Fruit fly (Drosophila melanogaster) whole organism, prepupa: Measurements from ENCODE around the gene Cerk.
A peak's percentile ranks its signal among the peaks of the same experiment; 100 is the strongest.

ENCODE experiments used
- Blimp-1 ChIP-seq: fragments of 200-800 bp; sonication (Bioruptor generic); optimal IDR thresholded peaks from 3 replicates; lab custom pipeline; 2017; ENCODE audit warnings: missing biosample characterization, missing genetic modification characterization, mild to moderate bottlenecking, moderate library complexity, missing genetic modification reagents
- CG10631 ChIP-seq: fragments of 200-800 bp; sonication (Bioruptor generic); optimal IDR thresholded peaks from 2 replicates; lab custom pipeline; 2016; ENCODE audit warnings: missing biosample characterization, missing genetic modification characterization
- CG11762 ChIP-seq: fragments of 200-800 bp; sonication (Bioruptor generic); optimal IDR thresholded peaks from 3 replicates; lab custom pipeline; 2016; ENCODE audit warnings: missing biosample characterization, missing genetic modification characterization; ENCODE audit not compliant: insufficient read depth
- CG15336 ChIP-seq: fragments of 200-800 bp; sonication (Bioruptor generic); IDR thresholded peaks from 2 replicates; pipeline ENCODE4 v1.3.6; 2022; ENCODE audit warnings: missing biosample characterization, missing genetic modification characterization
- CG1621 ChIP-seq: fragments of 200-800 bp; sonication (Bioruptor generic); optimal IDR thresholded peaks from 3 replicates; lab custom pipeline; 2018; ENCODE audit warnings: missing biosample characterization, mild to moderate bottlenecking, missing genetic modification characterization
- CG16779 ChIP-seq: fragments of 200-800 bp; sonication (Bioruptor generic); optimal IDR thresholded peaks from 3 replicates; lab custom pipeline; 2017; ENCODE audit warnings: missing biosample characterization, mild to moderate bottlenecking, missing genetic modification characterization
- CG3032 ChIP-seq: fragments of 200-800 bp; optimal IDR thresholded peaks from 2 replicates; lab custom pipeline; 2019; ENCODE audit warnings: missing biosample characterization, mild to moderate bottlenecking, missing genetic modification characterization, moderate library complexity
- CG32006 ChIP-seq: fragments of 200-800 bp; sonication (Bioruptor generic); optimal IDR thresholded peaks from 3 replicates; lab custom pipeline; 2017; ENCODE audit warnings: missing biosample characterization, mild to moderate bottlenecking, missing genetic modification characterization
- CG3919 ChIP-seq: fragments of 200-800 bp; sonication (Bioruptor generic); optimal IDR thresholded peaks from 3 replicates; lab custom pipeline; 2016; ENCODE audit warnings: missing biosample characterization, missing genetic modification characterization
- CG4318 ChIP-seq: fragments of 200-800 bp; sonication (Bioruptor generic); optimal IDR thresholded peaks from 3 replicates; lab custom pipeline; 2017; ENCODE audit warnings: missing biosample characterization, mild to moderate bottlenecking, missing genetic modification characterization
- CG6163 ChIP-seq: fragments of 200-800 bp; sonication (Bioruptor generic); IDR thresholded peaks from 3 replicates; pipeline ENCODE4 v1.3.6; 2022; ENCODE audit warnings: missing biosample characterization, missing genetic modification characterization
- CG6276 ChIP-seq: fragments of 200-800 bp; sonication (Bioruptor generic); optimal IDR thresholded peaks from 2 replicates; lab custom pipeline; 2017; ENCODE audit warnings: missing biosample characterization, mild to moderate bottlenecking, missing genetic modification characterization
- CG6792 ChIP-seq: fragments of 200-800 bp; sonication (Bioruptor generic); optimal IDR thresholded peaks from 3 replicates; lab custom pipeline; 2016; ENCODE audit warnings: missing biosample characterization, missing genetic modification characterization
- CG6808 ChIP-seq: fragments of 200-800 bp; sonication (Bioruptor generic); optimal IDR thresholded peaks from 3 replicates; lab custom pipeline; 2017; ENCODE audit warnings: missing biosample characterization, missing genetic modification characterization, mild to moderate bottlenecking, moderate library complexity, missing genetic modification reagents
- CG6854 ChIP-seq: fragments of 200-800 bp; sonication (Bioruptor generic); optimal IDR thresholded peaks from 2 replicates; lab custom pipeline; 2017; ENCODE audit warnings: missing biosample characterization, mild to moderate bottlenecking, missing genetic modification characterization
- CG8119 ChIP-seq: fragments of 200-800 bp; sonication (Bioruptor generic); IDR thresholded peaks from 3 replicates; pipeline ENCODE4 v1.3.6; 2022; ENCODE audit warnings: missing biosample characterization, missing genetic modification characterization
- CG8319 ChIP-seq: fragments of 200-800 bp; sonication (Bioruptor generic); optimal IDR thresholded peaks from 3 replicates; lab custom pipeline; 2016; ENCODE audit warnings: missing biosample characterization, missing genetic modification characterization
- CG9139 ChIP-seq: fragments of 200-800 bp; sonication (Bioruptor generic); optimal IDR thresholded peaks from 3 replicates; lab custom pipeline; 2017; ENCODE audit warnings: missing biosample characterization, mild to moderate bottlenecking, missing genetic modification characterization
- Eip75B ChIP-seq: fragments of 200-800 bp; sonication (Bioruptor generic); optimal IDR thresholded peaks from 3 replicates; lab custom pipeline; 2016; ENCODE audit warnings: missing biosample characterization, missing genetic modification characterization
- Eip78C ChIP-seq: fragments of 200-800 bp; sonication (Bioruptor generic); peaks from one replicate; lab custom pipeline; 2016; ENCODE audit warnings: missing biosample characterization, missing genetic modification characterization
- Eip93F ChIP-seq: fragments of 200-800 bp; sonication (Bioruptor generic); optimal IDR thresholded peaks from 2 replicates; lab custom pipeline; 2016; ENCODE audit warnings: missing biosample characterization, mild to moderate bottlenecking, missing genetic modification characterization
- Ets21C ChIP-seq: fragments of 200-800 bp; sonication (Bioruptor generic); optimal IDR thresholded peaks from 3 replicates; lab custom pipeline; 2016; ENCODE audit warnings: missing biosample characterization, missing genetic modification characterization
- Hr39 ChIP-seq: fragments of 200-800 bp; sonication (Bioruptor generic); optimal IDR thresholded peaks from 2 replicates; lab custom pipeline; 2016; ENCODE audit warnings: missing biosample characterization, missing genetic modification characterization
- Hr4 ChIP-seq: fragments of 200-800 bp; sonication (Bioruptor generic); optimal IDR thresholded peaks from 3 replicates; lab custom pipeline; 2016; ENCODE audit warnings: missing biosample characterization, missing genetic modification characterization
- Met ChIP-seq: fragments of 200-800 bp; sonication (Bioruptor generic); optimal IDR thresholded peaks from 3 replicates; lab custom pipeline; 2016; ENCODE audit warnings: missing biosample characterization, missing genetic modification characterization
- OdsH ChIP-seq: fragments of 200-800 bp; sonication (Bioruptor generic); optimal IDR thresholded peaks from 3 replicates; lab custom pipeline; 2016; ENCODE audit warnings: missing biosample characterization, missing genetic modification characterization
- Sox102F ChIP-seq: fragments of 200-800 bp; sonication (Bioruptor generic); optimal IDR thresholded peaks from 2 replicates; lab custom pipeline; 2016; ENCODE audit warnings: missing biosample characterization, mild to moderate bottlenecking, missing genetic modification characterization
- acj6 ChIP-seq: fragments of 200-800 bp; sonication (Bioruptor generic); optimal IDR thresholded peaks from 3 replicates; lab custom pipeline; 2016; ENCODE audit warnings: missing biosample characterization, missing genetic modification characterization
- dac ChIP-seq: fragments of 200-800 bp; sonication (Bioruptor generic); optimal IDR thresholded peaks from 2 replicates; lab custom pipeline; 2017; ENCODE audit warnings: missing biosample characterization, mild to moderate bottlenecking, missing genetic modification characterization
- dsx ChIP-seq: fragments of 200-800 bp; optimal IDR thresholded peaks from 3 replicates; lab custom pipeline; 2019; ENCODE audit warnings: missing biosample characterization, mild to moderate bottlenecking, missing genetic modification characterization, moderate library complexity; ENCODE audit not compliant: poor library complexity, severe bottlenecking
- eg ChIP-seq: fragments of 200-800 bp; sonication (Bioruptor generic); IDR thresholded peaks from 3 replicates; pipeline ENCODE4 v1.3.6; 2022; ENCODE audit warnings: missing biosample characterization, missing genetic modification characterization
- esn ChIP-seq: fragments of 200-800 bp; sonication (Bioruptor generic); optimal IDR thresholded peaks from 2 replicates; lab custom pipeline; 2016; ENCODE audit warnings: missing biosample characterization, mild to moderate bottlenecking, missing genetic modification characterization, moderate library complexity
- fd85E ChIP-seq: fragments of 200-800 bp; sonication (Bioruptor generic); optimal IDR thresholded peaks from 3 replicates; lab custom pipeline; 2016; ENCODE audit warnings: missing biosample characterization, missing genetic modification characterization
- fkh ChIP-seq: fragments of 200-800 bp; sonication (Bioruptor generic); optimal IDR thresholded peaks from 3 replicates; lab custom pipeline; 2017; ENCODE audit warnings: missing biosample characterization, mild to moderate bottlenecking, missing genetic modification characterization, moderate library complexity
- lz ChIP-seq: fragments of 200-800 bp; sonication (Bioruptor generic); optimal IDR thresholded peaks from 3 replicates; lab custom pipeline; 2016; ENCODE audit warnings: missing biosample characterization, missing genetic modification characterization
- net ChIP-seq: fragments of 200-800 bp; sonication (Bioruptor generic); optimal IDR thresholded peaks from 3 replicates; lab custom pipeline; 2016; ENCODE audit warnings: missing biosample characterization, missing genetic modification characterization
- pdm3 ChIP-seq: fragments of 200-800 bp; sonication (Bioruptor generic); optimal IDR thresholded peaks from 3 replicates; lab custom pipeline; 2016; ENCODE audit warnings: missing biosample characterization, missing genetic modification characterization
- salr ChIP-seq, 2 experiments: fragments of 200-800 bp; sonication (Bioruptor generic); optimal IDR thresholded peaks; 3 replicates each; lab custom pipeline; 2016 to 2018; ENCODE audit warnings: missing biosample characterization in 2 of 2, missing genetic modification characterization in 2 of 2, mild to moderate bottlenecking in 1 of 2
- ss ChIP-seq, 2 experiments: fragments of 200-800 bp; sonication (Bioruptor generic); optimal IDR thresholded peaks; 2 replicates in 1 of 2; 3 replicates in 1 of 2; lab custom pipeline; 2017 to 2018; ENCODE audit warnings: mild to moderate bottlenecking in 2 of 2, missing biosample characterization in 2 of 2, missing genetic modification characterization in 2 of 2, moderate library complexity in 1 of 2
- svp ChIP-seq: fragments of 200-800 bp; sonication (Bioruptor generic); peaks from one replicate; lab custom pipeline; 2016; ENCODE audit warnings: missing biosample characterization, missing genetic modification characterization
- vri ChIP-seq: fragments of 200-800 bp; sonication (Bioruptor generic); optimal IDR thresholded peaks from 3 replicates; lab custom pipeline; 2016; ENCODE audit warnings: missing biosample characterization, mild to moderate bottlenecking, missing genetic modification characterization

Cerk gene

dm6 chr3R:5330338-5330737, 37.8 kb downstream of the Cerk start (continued):
- TF ChIP-seq CG8319 (GFP tag; lab: Kevin White, UChicago) = no peak
- TF ChIP-seq svp (GFP tag; lab: Kevin White, UChicago) = no peak
- peak; percentile 47 for TF ChIP-seq OdsH (GFP tag; lab: Kevin White, UChicago)
- TF ChIP-seq CG4318 (GFP tag; lab: Kevin White, UChicago) = peak; percentile 62
- peak; percentile 19 for TF ChIP-seq CG3919 (GFP tag; lab: Kevin White, UChicago)
- TF ChIP-seq Eip78C (GFP tag; lab: Kevin White, UChicago) = peak; percentile 90
- TF ChIP-seq CG1621 = no peak
- peak; percentile 8 for TF ChIP-seq Met (GFP tag; lab: Kevin White, UChicago)
- no peak for TF ChIP-seq Sox102F
- TF ChIP-seq lz (GFP tag; lab: Kevin White, UChicago) = peak; percentile 29
- no peak for TF ChIP-seq CG16779 (tag; lab: Kevin White, UChicago)
- no peak for TF ChIP-seq fkh (GFP tag; lab: Kevin White, UChicago)
- TF ChIP-seq vri (GFP tag; lab: Kevin White, UChicago) = no peak
- peak; percentile 9 for TF ChIP-seq CG6792 (GFP tag; lab: Kevin White, UChicago)

- TF ChIP-seq CG6792 (GFP tag; lab: Kevin White, UChicago) (no peak), Eip78C (GFP tag; lab: Kevin White, UChicago) (peak; percentile 9), svp (GFP tag; lab: Kevin White, UChicago) (peak; percentile 81), fkh (GFP tag; lab: Kevin White, UChicago) (peak; percentile 62)
Observed at dm6 chr3R:5327911-5328310, 40.2 kb downstream of the Cerk start.

dm6 chr3R:5326166-5326565, 41.9 kb downstream of the Cerk start:
- TF ChIP-seq CG11762 (GFP tag; lab: Kevin White, UChicago) (no peak), CG8119 (0 out of 3 replicates have a peak, but pooled peaks have one; percentile 30)

- TF ChIP-seq CG15336 (GFP tag; lab: Robert Waterston, UW) = peak; percentile 78
- TF ChIP-seq CG6163 (GFP tag; lab: Robert Waterston, UW) = peak; percentile 64; the same call in 2 of the 3 replicates
- peak; percentile 79 for TF ChIP-seq CG32006 (GFP tag; lab: Kevin White, UChicago)
- peak; percentile 46; the same call in 2 of the 3 replicates for TF ChIP-seq CG8119
- peak; percentile 65 for TF ChIP-seq dsx (GFP tag; lab: Kevin White, UChicago)
- TF ChIP-seq CG6808 (GFP tag; lab: Kevin White, UChicago) = peak; percentile 1
- no peak for TF ChIP-seq acj6
- TF ChIP-seq CG6276 = peak; percentile 51
- TF ChIP-seq Sox102F = peak; percentile 35
- TF ChIP-seq fd85E (GFP tag; lab: Kevin White, UChicago) = no peak
- peak; percentile 19 for TF ChIP-seq CG4318 (GFP tag; lab: Kevin White, UChicago)
- TF ChIP-seq Eip93F = peak; percentile 30
- peak; percentile 14 for TF ChIP-seq net (GFP tag; lab: Kevin White, UChicago)
- no peak for TF ChIP-seq CG16779 (tag; lab: Kevin White, UChicago)
- TF ChIP-seq CG9139 (GFP tag; lab: Kevin White, UChicago) = peak; percentile 33
- TF ChIP-seq dac (GFP tag; lab: Kevin White, UChicago) = peak; percentile 23
- TF ChIP-seq Eip75B (GFP tag; lab: Kevin White, UChicago) = no peak
- TF ChIP-seq CG3032 = no peak
- TF ChIP-seq CG10631 (GFP tag; lab: Kevin White, UChicago) = peak; percentile 22
- peak; percentile 77 for TF ChIP-seq Eip78C (GFP tag; lab: Kevin White, UChicago)
- TF ChIP-seq Blimp-1 (GFP tag; lab: Kevin White, UChicago) = peak; percentile 28
- TF ChIP-seq esn (GFP tag; lab: Kevin White, UChicago) = peak; percentile 22
- peak; percentile 68 for TF ChIP-seq vri (GFP tag; lab: Kevin White, UChicago)
- TF ChIP-seq pdm3 (GFP tag; lab: Kevin White, UChicago) = peak; percentile 41
- TF ChIP-seq Ets21C (GFP tag; lab: Kevin White, UChicago) = no peak
- peak in 1 of 2 experiments; percentile 19 for TF ChIP-seq salr (GFP tag; optimal IDR thresholded peaks at IDR 0.05; lab: Kevin White, UChicago)
- peak; percentile 68 for TF ChIP-seq Hr4 (GFP tag; lab: Kevin White, UChicago)
- peak; percentile 14 for TF ChIP-seq CG3919 (GFP tag; lab: Kevin White, UChicago)
- peak; percentile 38 for TF ChIP-seq CG6854 (GFP tag; lab: Kevin White, UChicago)
- TF ChIP-seq Hr39 (GFP tag; lab: Kevin White, UChicago) = no peak
- peak; percentile 42 to 57 for TF ChIP-seq ss (GFP tag; optimal IDR thresholded peaks at IDR 0.05; lab: Kevin White, UChicago)
- peak; percentile 51; the same call in 1 of the 3 replicates for TF ChIP-seq eg (GFP tag; lab: Robert Waterston, UW)
- peak; percentile 51 for TF ChIP-seq fkh (GFP tag; lab: Kevin White, UChicago)
Observed at dm6 chr3R:5323741-5324538, 44.2 kb downstream of the Cerk start.
